Worm (Caenorhabditis elegans): ENCODE results near the gene pmt-2.

The pmt-2 gene

DNA sequence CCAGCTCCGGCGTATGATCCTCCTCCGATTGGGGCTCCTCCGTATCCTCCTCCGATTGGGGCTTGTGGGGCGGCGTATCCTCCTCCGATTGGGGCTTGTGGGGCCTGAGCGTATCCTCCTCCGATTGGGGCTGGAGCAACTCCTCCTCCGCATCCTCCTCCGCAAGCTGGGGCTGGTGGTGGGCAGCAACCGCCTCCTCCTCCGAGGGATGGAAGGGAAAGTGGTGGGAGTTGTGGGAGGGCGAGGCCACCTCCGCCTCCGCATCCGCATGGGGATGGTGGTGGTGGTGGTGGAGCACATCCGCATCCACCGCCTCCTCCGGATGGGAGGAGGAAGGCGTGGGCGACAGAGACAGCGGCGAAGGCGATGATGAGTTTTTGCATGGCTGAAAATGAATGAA lies 19.5 kb downstream of the pmt-2 start, which contains the start of gene F41F3.3 (continued):
- TF ChIP-seq rec-8 (tag; optimal IDR thresholded peaks at IDR 0.05) (no peak), rcor-1 (GFP tag; IDR thresholded peaks at IDR 0.05) (no peak)

ce11 chrV:4648527-4648926 lies 20.1 kb downstream of the pmt-2 start, which contains the start of gene F41F3.8:
TSS of gene F41F3.8 (plus strand) at chrV:4648827.
- TF ChIP-seq attf-6 (GFP tag; IDR thresholded peaks at IDR 0.05), result no peak
- no peak for TF ChIP-seq atf-7 (tag; optimal IDR thresholded peaks at IDR 0.05)
- no peak for TF ChIP-seq bed-2 (GFP tag; IDR thresholded peaks at IDR 0.05)
- TF ChIP-seq hmg-1.2 (GFP tag; IDR thresholded peaks at IDR 0.05), result no peak
- no peak for TF ChIP-seq C17E4.6 (GFP tag; IDR thresholded peaks at IDR 0.05)
- no peak for TF ChIP-seq lsy-27 (tag; optimal IDR thresholded peaks at IDR 0.05; ENCODE audit: borderline replicate concordance, insufficient read depth)
- TF ChIP-seq ceh-79 (tag; optimal IDR thresholded peaks at IDR 0.05), result no peak
- no peak for TF ChIP-seq ceh-58 (GFP tag; IDR thresholded peaks at IDR 0.05)
- TF ChIP-seq efl-1 (GFP tag; optimal IDR thresholded peaks at IDR 0.05), result no peak
- no peak for TF ChIP-seq Y53G8AR.9 (GFP tag; conservative IDR thresholded peaks at IDR 0.05)
- TF ChIP-seq Y53F4B.3 (GFP tag; IDR thresholded peaks at IDR 0.05), result no peak
- no peak for TF ChIP-seq ets-4 (GFP tag; optimal IDR thresholded peaks at IDR 0.05)
- TF ChIP-seq ccch-3 (GFP tag; optimal IDR thresholded peaks at IDR 0.05), result no peak
- TF ChIP-seq mcd-1 (GFP tag; IDR thresholded peaks at IDR 0.05), result no peak
- no peak for TF ChIP-seq somi-1 (GFP tag; optimal IDR thresholded peaks at IDR 0.05)
- no peak for TF ChIP-seq cebp-2 (GFP tag; IDR thresholded peaks at IDR 0.05)
- no peak for TF ChIP-seq dpl-1 (GFP tag; optimal IDR thresholded peaks at IDR 0.05)
- TF ChIP-seq F37B4.10 (GFP tag; IDR thresholded peaks at IDR 0.05), result no peak

DNA sequence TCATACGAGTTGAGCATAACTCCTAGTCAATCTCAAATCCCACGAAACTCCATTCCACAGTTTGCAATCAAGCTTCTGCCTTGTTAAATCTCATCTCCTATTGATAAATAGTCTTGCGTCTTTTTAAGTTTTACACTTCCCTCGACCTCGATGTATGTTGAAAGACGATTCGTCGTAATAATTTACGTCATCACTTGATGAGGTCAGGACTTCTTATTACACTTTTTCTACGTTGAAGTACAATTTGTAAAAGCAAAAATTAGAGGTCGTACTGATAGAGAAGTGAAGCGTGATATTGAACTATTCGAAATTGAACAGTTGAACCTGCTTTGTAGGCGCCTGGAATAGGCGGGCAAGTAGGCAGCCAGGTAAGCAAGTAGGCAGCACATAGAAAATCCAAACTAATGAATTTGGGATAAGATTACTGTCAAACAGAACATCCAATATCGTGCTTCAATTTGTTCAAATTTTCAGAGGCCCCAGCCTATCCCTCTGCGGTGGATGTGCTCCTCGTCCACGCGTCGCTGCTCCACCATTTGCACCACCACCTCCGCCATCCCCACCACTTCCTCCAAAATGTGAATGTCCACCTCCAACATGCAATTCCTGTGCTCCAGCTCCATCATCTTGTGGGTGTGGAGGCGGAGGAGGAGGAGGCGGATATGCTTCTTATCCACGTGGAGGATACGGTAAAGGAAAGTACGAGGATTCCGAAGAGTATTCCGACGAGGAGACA lies 21.4 kb downstream of the pmt-2 start:
- TF ChIP-seq pbrm-1 (GFP tag; IDR thresholded peaks at IDR 0.05), result no peak
- TF ChIP-seq die-1 (tag; optimal IDR thresholded peaks at IDR 0.05), result no peak
- no peak for TF ChIP-seq ztf-26 (tag; optimal IDR thresholded peaks at IDR 0.05)
- no peak for TF ChIP-seq mxl-1 (tag; optimal IDR thresholded peaks at IDR 0.05)
- no peak for TF ChIP-seq unc-130 (GFP tag; optimal IDR thresholded peaks at IDR 0.05)
- TF ChIP-seq rec-8 (tag; optimal IDR thresholded peaks at IDR 0.05), result no peak
- no peak for TF ChIP-seq madf-8 (GFP tag; conservative IDR thresholded peaks at IDR 0.05)
- no peak for TF ChIP-seq snpc-1.1 (tag; optimal IDR thresholded peaks at IDR 0.05; ENCODE audit: insufficient read depth)
- TF ChIP-seq T26A5.8 (tag; optimal IDR thresholded peaks at IDR 0.05), result no peak
- no peak for TF ChIP-seq nfya-2 (GFP tag; IDR thresholded peaks at IDR 0.05)
- no peak for TF ChIP-seq madf-3 (GFP tag; IDR thresholded peaks at IDR 0.05)
- no peak for TF ChIP-seq ceh-91 (GFP tag; IDR thresholded peaks at IDR 0.05)
- no peak for TF ChIP-seq B0035.1 (tag; optimal IDR thresholded peaks at IDR 0.05)
- TF ChIP-seq lin-35 (GFP tag; optimal IDR thresholded peaks at IDR 0.05), result no peak
- TF ChIP-seq rpc-1 (optimal IDR thresholded peaks at IDR 0.05), result no peak
- no peak for TF ChIP-seq rpc-1 (tag; optimal IDR thresholded peaks at IDR 0.05)
- TF ChIP-seq attf-5 (GFP tag; optimal IDR thresholded peaks at IDR 0.05), result no peak
- no peak for TF ChIP-seq tbx-9 (tag; optimal IDR thresholded peaks at IDR 0.05; ENCODE audit: borderline replicate concordance)
- TF ChIP-seq hsf-1 (GFP tag; IDR thresholded peaks at IDR 0.05), result 0 out of 2 replicates have a peak, but pooled peaks have one; percentile 7
- peak; percentile 57; the same call in 1 of the 2 replicates for TF ChIP-seq zfh-2 (GFP tag; conservative IDR thresholded peaks at IDR 0.05)
- no peak for TF ChIP-seq F55B11.4 (tag; optimal IDR thresholded peaks at IDR 0.05; ENCODE audit: borderline replicate concordance, insufficient read depth)
- no peak for TF ChIP-seq ekl-4 (GFP tag; IDR thresholded peaks at IDR 0.05)
- no peak for TF ChIP-seq C17E4.6 (GFP tag; IDR thresholded peaks at IDR 0.05)
- no peak for TF ChIP-seq lin-54 (GFP tag; optimal IDR thresholded peaks at IDR 0.05)
- 0 out of 2 replicates have a peak, but pooled peaks have one; percentile 13 for TF ChIP-seq mcd-1 (GFP tag; IDR thresholded peaks at IDR 0.05)
- no peak for TF ChIP-seq let-526 (GFP tag; IDR thresholded peaks at IDR 0.05)
- 0 out of 2 replicates have a peak, but pooled peaks have one; percentile 70 for TF ChIP-seq cebp-2 (GFP tag; IDR thresholded peaks at IDR 0.05)
- TF ChIP-seq Y53G8AR.9 (GFP tag; conservative IDR thresholded peaks at IDR 0.05), result no peak
- TF ChIP-seq rcor-1 (GFP tag; IDR thresholded peaks at IDR 0.05), result no peak

All from whole organism, young adult.